Worm (Caenorhabditis elegans) whole organism, L3 larva: ENCODE results near the gene cysl-2.

Experiments
- R02D3.7 ChIP-seq: fragments of 150-350 bp; optimal IDR thresholded peaks from 2 replicates; lab custom pipeline; 2014; ENCODE audit warnings: missing biosample characterization, missing genetic modification characterization
- aly-2 ChIP-seq: fragments of 150-350 bp; optimal IDR thresholded peaks from 2 replicates; lab custom pipeline; 2014; ENCODE audit warnings: missing biosample characterization, missing genetic modification characterization
- ceh-16 ChIP-seq: sonication (generic microtip); optimal IDR thresholded peaks from 2 replicates; lab custom pipeline; 2017; ENCODE audit warnings: missing biosample characterization, missing genetic modification characterization
- ceh-9 ChIP-seq: sonication (generic microtip); optimal IDR thresholded peaks from 2 replicates; lab custom pipeline; 2018; ENCODE audit warnings: missing biosample characterization, missing genetic modification characterization
- elt-3 ChIP-seq, 3 experiments: fragments of 150-350 bp in 1 of 3; sonication (generic microtip) in 2 of 3; optimal IDR thresholded peaks; 2 replicates in 2 of 3; 4 replicates in 1 of 3; lab custom pipeline; 2014 to 2017; ENCODE audit warnings: missing biosample characterization in 3 of 3, missing genetic modification characterization in 3 of 3
- fkh-10 ChIP-seq: sonication (generic microtip); optimal IDR thresholded peaks from 2 replicates; lab custom pipeline; 2017; ENCODE audit warnings: missing biosample characterization, missing genetic modification reagents, missing genetic modification characterization
- jun-1 ChIP-seq: fragments of 150-350 bp; optimal IDR thresholded peaks from 2 replicates; lab custom pipeline; 2014; ENCODE audit warnings: missing biosample characterization, missing genetic modification reagents, missing genetic modification characterization
- nhr-11 ChIP-seq: fragments of 150-350 bp; optimal IDR thresholded peaks from 2 replicates; lab custom pipeline; 2014; ENCODE audit warnings: missing biosample characterization, missing genetic modification characterization
- nhr-77 ChIP-seq: fragments of 150-350 bp; optimal IDR thresholded peaks from 2 replicates; lab custom pipeline; 2014; ENCODE audit warnings: missing biosample characterization, missing genetic modification characterization
- pqm-1 ChIP-seq: fragments of 150-350 bp; optimal IDR thresholded peaks from 2 replicates; lab custom pipeline; 2017; ENCODE audit warnings: missing biosample characterization, missing genetic modification characterization, inconsistent platforms
- skn-1 ChIP-seq: fragments of 150-350 bp; optimal IDR thresholded peaks from 2 replicates; lab custom pipeline; 2014; ENCODE audit warnings: missing biosample characterization, missing genetic modification characterization
- snpc-4 ChIP-seq: fragments of 150-350 bp; optimal IDR thresholded peaks from 2 replicates; lab custom pipeline; 2014; ENCODE audit warnings: missing biosample characterization, missing genetic modification characterization
- unc-62 ChIP-seq: fragments of 150-350 bp; sonication (generic microtip); optimal IDR thresholded peaks from 4 replicates; lab custom pipeline; 2014; ENCODE audit warnings: missing biosample characterization, missing genetic modification reagents, missing genetic modification characterization
- zag-1 ChIP-seq: fragments of 150-350 bp; optimal IDR thresholded peaks from 2 replicates; lab custom pipeline; 2014; ENCODE audit warnings: missing biosample characterization, missing genetic modification characterization

- no peak for TF ChIP-seq unc-62 (GFP tag; lab: Kevin White, UChicago)
- TF ChIP-seq nhr-11 (tag; lab: Kevin White, UChicago): no peak
- no peak for TF ChIP-seq R02D3.7 (tag; lab: Kevin White, UChicago)
- TF ChIP-seq skn-1 (tag; lab: Kevin White, UChicago): no peak
- no peak for TF ChIP-seq elt-3 (tag; optimal IDR thresholded peaks at IDR 0.05; lab: Kevin White, UChicago)
- TF ChIP-seq aly-2 (tag; lab: Kevin White, UChicago): no peak
- no peak for TF ChIP-seq ceh-16 (tag; lab: Kevin White, UChicago)
- no peak for TF ChIP-seq snpc-4 (tag; lab: Kevin White, UChicago)
- TF ChIP-seq fkh-10 (GFP tag; lab: Kevin White, UChicago): no peak
- TF ChIP-seq pqm-1: no peak
- TF ChIP-seq nhr-77 (tag; lab: Kevin White, UChicago): no peak
- TF ChIP-seq ceh-9 (tag; lab: Kevin White, UChicago): no peak
- TF ChIP-seq jun-1: no peak
- no peak for TF ChIP-seq zag-1 (tag; lab: Kevin White, UChicago)
Measured at ce11 chrII:14537728-14538127, 43.5 kb upstream of the cysl-2 start, which contains the start of the genes clec-147 and C04H5.7.
